Fruit fly (Drosophila melanogaster) whole organism, embryonic: ENCODE measurements around the gene CG12814.

Source experiments
- Antp ChIP-seq: fragments of 200-800 bp; sonication (Bioruptor generic); optimal IDR thresholded peaks from 3 replicates; lab custom pipeline; 2016; ENCODE audit warnings: missing biosample characterization, missing genetic modification characterization
- Atf-2 ChIP-seq: fragments of 200-800 bp; sonication (Bioruptor generic); optimal IDR thresholded peaks from 2 replicates; lab custom pipeline; 2016; ENCODE audit warnings: missing biosample characterization, missing genetic modification characterization
- CG14441 ChIP-seq: fragments of 200-800 bp; sonication (Bioruptor generic); IDR thresholded peaks from 2 replicates; pipeline ENCODE4 v1.3.6; 2022; ENCODE audit warnings: missing biosample characterization, missing genetic modification characterization
- CG17361 ChIP-seq: fragments of 200-800 bp; sonication (Bioruptor generic); IDR thresholded peaks from 3 replicates; pipeline ENCODE4 v1.3.6; 2022; ENCODE audit warnings: missing biosample characterization, missing genetic modification characterization
- CG18262 ChIP-seq: fragments of 200-800 bp; optimal IDR thresholded peaks from 3 replicates; lab custom pipeline; 2019; ENCODE audit warnings: missing biosample characterization, mild to moderate bottlenecking, missing genetic modification characterization, moderate library complexity
- CG18764 ChIP-seq: fragments of 200-800 bp; sonication (Bioruptor generic); optimal IDR thresholded peaks from 3 replicates; lab custom pipeline; 2016; ENCODE audit warnings: missing biosample characterization, missing genetic modification characterization
- CG3163 ChIP-seq: fragments of 200-800 bp; sonication (Bioruptor generic); optimal IDR thresholded peaks from 3 replicates; lab custom pipeline; 2016; ENCODE audit warnings: missing biosample characterization, missing genetic modification characterization
- CG3847 ChIP-seq: fragments of 200-800 bp; sonication (Bioruptor generic); IDR thresholded peaks from 2 replicates; pipeline ENCODE4 v1.3.6; 2022; ENCODE audit warnings: missing biosample characterization, missing genetic modification characterization
- CG4282 ChIP-seq: fragments of 200-800 bp; sonication (Bioruptor generic); optimal IDR thresholded peaks from 2 replicates; lab custom pipeline; 2016; ENCODE audit warnings: missing biosample characterization, missing genetic modification characterization
- CG4617 ChIP-seq: fragments of 200-800 bp; sonication (Bioruptor generic); optimal IDR thresholded peaks from 3 replicates; lab custom pipeline; 2016; ENCODE audit warnings: missing biosample characterization, missing genetic modification characterization, borderline replicate concordance
- CG6765 ChIP-seq: fragments of 200-800 bp; sonication (Bioruptor generic); optimal IDR thresholded peaks from 3 replicates; lab custom pipeline; 2017; ENCODE audit warnings: missing biosample characterization, mild to moderate bottlenecking, missing genetic modification characterization
- CG7357 ChIP-seq: fragments of 200-800 bp; sonication (Bioruptor generic); IDR thresholded peaks from 3 replicates; pipeline ENCODE4 v1.3.6; 2022; ENCODE audit warnings: missing biosample characterization, missing genetic modification characterization
- CG7372 ChIP-seq: fragments of 200-800 bp; sonication (Bioruptor generic); IDR thresholded peaks from 2 replicates; pipeline ENCODE4 v1.3.6; 2022; ENCODE audit warnings: missing biosample characterization, missing genetic modification characterization
- CG9215 ChIP-seq: fragments of 200-800 bp; sonication (Bioruptor generic); IDR thresholded peaks from 2 replicates; pipeline ENCODE4 v1.3.6; 2022; ENCODE audit warnings: missing biosample characterization, missing genetic modification characterization
- CTCF ChIP-seq: fragments of 200-800 bp; sonication (Bioruptor generic); optimal IDR thresholded peaks from 2 replicates; lab custom pipeline; 2017; ENCODE audit warnings: missing biosample characterization, mild to moderate bottlenecking, missing genetic modification characterization, moderate library complexity
- Dll ChIP-seq: fragments of 200-800 bp; sonication (Bioruptor generic); IDR thresholded peaks from 4 replicates; pipeline ENCODE4 v1.3.6; 2022; ENCODE audit warnings: missing biosample characterization, missing genetic modification characterization; ENCODE audit not compliant: partially characterized antibody
- Drgx ChIP-seq: fragments of 200-800 bp; sonication (Bioruptor generic); IDR thresholded peaks from 2 replicates; pipeline ENCODE4 v1.3.6; 2022; ENCODE audit warnings: missing biosample characterization, missing genetic modification characterization
- ERR ChIP-seq: fragments of 200-800 bp; sonication (Bioruptor generic); optimal IDR thresholded peaks from 2 replicates; lab custom pipeline; 2016; ENCODE audit warnings: missing biosample characterization, missing genetic modification characterization
- Fer3 ChIP-seq: fragments of 200-800 bp; sonication (Bioruptor generic); optimal IDR thresholded peaks from 2 replicates; lab custom pipeline; 2018; ENCODE audit warnings: missing biosample characterization, mild to moderate bottlenecking, missing genetic modification characterization, moderate library complexity
- GATAe ChIP-seq: fragments of 200-800 bp; sonication (Bioruptor generic); conservative IDR thresholded peaks from 2 replicates; pipeline ENCODE4 v1.3.6; 2022; ENCODE audit warnings: missing biosample characterization, missing genetic modification characterization
- HHEX ChIP-seq: fragments of 200-800 bp; sonication (Bioruptor generic); optimal IDR thresholded peaks from 3 replicates; lab custom pipeline; 2017; ENCODE audit warnings: missing biosample characterization, mild to moderate bottlenecking, missing genetic modification characterization, missing genetic modification reagents
- HLH4C ChIP-seq: fragments of 200-800 bp; sonication (Bioruptor generic); IDR thresholded peaks from 3 replicates; pipeline ENCODE4 v1.3.6; 2022; ENCODE audit warnings: missing biosample characterization, missing genetic modification characterization; ENCODE audit not compliant: partially characterized antibody
- Hey ChIP-seq: fragments of 200-800 bp; sonication (Bioruptor generic); optimal IDR thresholded peaks from 3 replicates; lab custom pipeline; 2018; ENCODE audit warnings: missing biosample characterization, mild to moderate bottlenecking, missing genetic modification characterization
- Hr39 ChIP-seq: fragments of >200 bp; optimal IDR thresholded peaks from 2 replicates; lab custom pipeline; 2017
- Mad ChIP-seq: fragments of 200-800 bp; sonication (Bioruptor generic); optimal IDR thresholded peaks from 2 replicates; lab custom pipeline; 2016; ENCODE audit warnings: missing biosample characterization, missing genetic modification characterization
- Med ChIP-seq: fragments of 200-800 bp; sonication (Bioruptor generic); peaks from one replicate; lab custom pipeline; 2016; ENCODE audit warnings: missing biosample characterization, missing genetic modification characterization, mild to moderate bottlenecking, inconsistent platforms, moderate library complexity
- NC2β ChIP-seq: fragments of 200-800 bp; sonication (Bioruptor generic); optimal IDR thresholded peaks from 2 replicates; lab custom pipeline; 2016; ENCODE audit warnings: missing biosample characterization, missing genetic modification characterization
- Optix ChIP-seq: fragments of 200-800 bp; sonication (Bioruptor generic); IDR thresholded peaks from 3 replicates; pipeline ENCODE4 v1.3.6; 2022; ENCODE audit warnings: missing biosample characterization, missing genetic modification characterization
- Ptx1 ChIP-seq: fragments of 200-800 bp; sonication (Bioruptor generic); IDR thresholded peaks from 2 replicates; pipeline ENCODE4 v1.3.6; 2022; ENCODE audit warnings: missing biosample characterization, missing genetic modification characterization
- Rx ChIP-seq: fragments of 200-800 bp; sonication (Bioruptor generic); IDR thresholded peaks from 2 replicates; pipeline ENCODE4 v1.3.6; 2022; ENCODE audit warnings: missing biosample characterization, missing genetic modification characterization
- Six4 ChIP-seq: fragments of 200-800 bp; sonication (Bioruptor generic); optimal IDR thresholded peaks from 2 replicates; lab custom pipeline; 2016; ENCODE audit warnings: missing biosample characterization, missing genetic modification characterization
- Sox102F ChIP-seq: fragments of 200-800 bp; sonication (Bioruptor generic); optimal IDR thresholded peaks from 2 replicates; lab custom pipeline; 2018; ENCODE audit warnings: missing biosample characterization, mild to moderate bottlenecking, missing genetic modification characterization, moderate library complexity
- Trl ChIP-seq, 3 experiments: fragments of >200 bp in 2 of 3; fragments of 200-800 bp in 1 of 3; sonication (Bioruptor generic) in 1 of 3; optimal IDR thresholded peaks; 2 replicates in 1 of 3; 3 replicates in 2 of 3; lab custom pipeline; 2016 to 2017; ENCODE audit warnings: missing biosample characterization in 1 of 3, missing genetic modification characterization in 1 of 3
- ato ChIP-seq: fragments of 200-800 bp; sonication (Bioruptor generic); IDR thresholded peaks from 2 replicates; pipeline ENCODE4 v1.3.6; 2022; ENCODE audit warnings: missing biosample characterization, missing genetic modification characterization; ENCODE audit not compliant: partially characterized antibody
- bab2 ChIP-seq: fragments of 200-800 bp; sonication (Bioruptor generic); optimal IDR thresholded peaks from 2 replicates; lab custom pipeline; 2016; ENCODE audit warnings: missing biosample characterization, missing genetic modification characterization
- bcd ChIP-seq: fragments of 200-800 bp; sonication (Bioruptor generic); optimal IDR thresholded peaks from 2 replicates; lab custom pipeline; 2017; ENCODE audit warnings: missing biosample characterization, mild to moderate bottlenecking, missing genetic modification characterization
- dm ChIP-seq: fragments of 200-800 bp; sonication (Bioruptor generic); optimal IDR thresholded peaks from 3 replicates; lab custom pipeline; 2016; ENCODE audit warnings: missing biosample characterization, missing genetic modification characterization
- esg ChIP-seq: fragments of 200-800 bp; sonication (Bioruptor generic); conservative IDR thresholded peaks from 2 replicates; pipeline ENCODE4 v1.3.6; 2022; ENCODE audit warnings: missing biosample characterization, missing genetic modification characterization
- gsb-n ChIP-seq: fragments of 200-800 bp; sonication (Bioruptor generic); optimal IDR thresholded peaks from 3 replicates; lab custom pipeline; 2018; ENCODE audit warnings: missing biosample characterization, mild to moderate bottlenecking, missing genetic modification characterization
- her ChIP-seq: fragments of 200-800 bp; sonication (Bioruptor generic); optimal IDR thresholded peaks from 2 replicates; lab custom pipeline; 2016; ENCODE audit warnings: missing biosample characterization, missing genetic modification characterization
- ind ChIP-seq: fragments of 200-800 bp; sonication (Bioruptor generic); optimal IDR thresholded peaks from 3 replicates; lab custom pipeline; 2016; ENCODE audit warnings: missing biosample characterization, missing genetic modification characterization
- insv ChIP-seq, 2 experiments: fragments of 200-800 bp; sonication (Bioruptor generic); optimal IDR thresholded peaks; 3 replicates each; lab custom pipeline; 2016 to 2018; ENCODE audit warnings: missing biosample characterization in 2 of 2, missing genetic modification characterization in 2 of 2
- lilli ChIP-seq: fragments of 200-800 bp; sonication (Bioruptor generic); optimal IDR thresholded peaks from 3 replicates; lab custom pipeline; 2016; ENCODE audit warnings: missing biosample characterization, missing genetic modification characterization
- ranshi ChIP-seq: fragments of 200-800 bp; sonication (Bioruptor generic); IDR thresholded peaks from 2 replicates; pipeline ENCODE4 v1.3.6; 2022; ENCODE audit warnings: missing biosample characterization, missing genetic modification characterization
- repo ChIP-seq: fragments of 200-800 bp; sonication (Bioruptor generic); optimal IDR thresholded peaks from 2 replicates; lab custom pipeline; 2016; ENCODE audit warnings: missing biosample characterization, missing genetic modification characterization
- slou ChIP-seq: fragments of 200-800 bp; sonication (Bioruptor generic); optimal IDR thresholded peaks from 3 replicates; lab custom pipeline; 2016; ENCODE audit warnings: missing biosample characterization, missing genetic modification characterization
- sna ChIP-seq: fragments of 200-800 bp; sonication (Bioruptor generic); IDR thresholded peaks from 2 replicates; pipeline ENCODE4 v1.3.6; 2022; ENCODE audit warnings: missing biosample characterization, missing genetic modification characterization; ENCODE audit not compliant: partially characterized antibody
- sr ChIP-seq: fragments of 200-800 bp; sonication (Bioruptor generic); IDR thresholded peaks from 3 replicates; pipeline ENCODE4 v1.3.6; 2022; ENCODE audit warnings: missing biosample characterization, missing genetic modification characterization
- stwl ChIP-seq: fragments of 200-800 bp; sonication (Bioruptor generic); optimal IDR thresholded peaks from 3 replicates; lab custom pipeline; 2018; ENCODE audit warnings: missing biosample characterization, mild to moderate bottlenecking, missing genetic modification characterization, moderate library complexity
- ttk ChIP-seq: fragments of 200-800 bp; sonication (Bioruptor generic); IDR thresholded peaks from 2 replicates; pipeline ENCODE4 v2.1.2; 2022; ENCODE audit warnings: missing biosample characterization, missing genetic modification characterization
- tx ChIP-seq: fragments of 200-800 bp; sonication (Bioruptor generic); optimal IDR thresholded peaks from 2 replicates; lab custom pipeline; 2016; ENCODE audit warnings: missing biosample characterization, missing genetic modification characterization
- unc-4 ChIP-seq: fragments of 200-800 bp; sonication (Bioruptor generic); IDR thresholded peaks from 2 replicates; pipeline ENCODE4 v1.3.6; 2022; ENCODE audit warnings: missing biosample characterization, missing genetic modification characterization; ENCODE audit not compliant: partially characterized antibody
- vfl ChIP-seq: fragments of 200-800 bp; sonication (Bioruptor generic); optimal IDR thresholded peaks from 2 replicates; lab custom pipeline; 2016; ENCODE audit warnings: missing biosample characterization, missing genetic modification characterization

Gene CG12814

DNA sequence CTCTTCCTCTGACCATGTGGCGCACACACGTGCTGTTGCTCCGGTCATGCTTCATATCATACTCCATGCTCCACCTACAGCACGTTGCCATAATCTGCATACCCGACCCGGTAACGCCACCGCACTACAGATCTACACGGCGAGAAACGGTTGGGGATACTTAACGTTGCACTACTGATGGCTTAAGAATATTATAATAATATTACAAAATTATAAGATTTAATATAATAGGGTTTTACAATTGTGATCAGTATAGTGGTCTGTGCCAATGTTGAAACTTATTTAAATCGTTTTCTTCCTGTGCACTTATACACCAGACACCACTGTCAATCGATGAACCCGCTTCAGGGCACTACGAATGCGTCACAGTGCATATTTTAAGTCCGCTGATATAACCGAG is 24.0 kb upstream of the CG12814 start (continued):
- TF ChIP-seq gsb-n (tag; lab: Kevin White, UChicago) = peak; percentile 66
- peak; percentile 14 for TF ChIP-seq CTCF
- TF ChIP-seq ranshi (GFP tag; lab: Robert Waterston, UW) = peak; percentile 51; the same call in 1 of the 2 replicates
- no peak for TF ChIP-seq sna (GFP tag; lab: Robert Waterston, UW)
- TF ChIP-seq GATAe (GFP tag; lab: Robert Waterston, UW) = no peak
- TF ChIP-seq Med (GFP tag; lab: Kevin White, UChicago) = peak; percentile 59
- TF ChIP-seq CG4282 = no peak
- no peak for TF ChIP-seq Atf-2
- no peak for TF ChIP-seq Fer3 (tag; lab: Kevin White, UChicago)
- TF ChIP-seq bcd = peak; percentile 66
- TF ChIP-seq ind (GFP tag; lab: Kevin White, UChicago) = peak; percentile 65
- peak; percentile 51; the same call in 1 of the 3 replicates for TF ChIP-seq CG7357 (GFP tag; lab: Robert Waterston, UW)
- peak; percentile 70; the same call in 2 of the 3 replicates for TF ChIP-seq Optix (GFP tag; lab: Robert Waterston, UW)
- no peak for TF ChIP-seq insv (GFP tag; optimal IDR thresholded peaks at IDR 0.05; lab: Kevin White, UChicago)
- no peak for TF ChIP-seq ERR (GFP tag; lab: Kevin White, UChicago)
- peak; percentile 72 for TF ChIP-seq Rx (GFP tag; lab: Robert Waterston, UW)
- no peak for TF ChIP-seq CG18262 (tag; lab: Kevin White, UChicago)
- TF ChIP-seq Ptx1 (GFP tag; lab: Robert Waterston, UW) = peak; percentile 86
- TF ChIP-seq Sox102F (GFP tag; lab: Kevin White, UChicago) = peak; percentile 88
- TF ChIP-seq ttk (GFP tag; lab: Robert Waterston, UW) = peak; percentile 85
- TF ChIP-seq HLH4C = no peak
- no peak for TF ChIP-seq CG3163 (GFP tag; lab: Kevin White, UChicago)
- no peak for TF ChIP-seq unc-4 (GFP tag; lab: Robert Waterston, UW)
- peak; percentile 65 for TF ChIP-seq sr (GFP tag; lab: Robert Waterston, UW)
- TF ChIP-seq CG17361 (GFP tag; lab: Robert Waterston, UW) = no peak; the same call in 2 of the 3 replicates
- no peak for TF ChIP-seq Trl (optimal IDR thresholded peaks at IDR 0.05; lab: Kevin White, UChicago)
- no peak for TF ChIP-seq Trl (GFP tag; optimal IDR thresholded peaks at IDR 0.05; lab: Kevin White, UChicago)
- peak; percentile 86 for TF ChIP-seq CG14441 (GFP tag; lab: Robert Waterston, UW)
- TF ChIP-seq esg (GFP tag; lab: Robert Waterston, UW) = peak; percentile 71
- TF ChIP-seq slou = peak; percentile 6
- no peak for TF ChIP-seq Dll (GFP tag; lab: Robert Waterston, UW)
- peak; percentile 56; the same call in 1 of the 2 replicates for TF ChIP-seq CG7372 (GFP tag; lab: Robert Waterston, UW)
- TF ChIP-seq CG18764 (GFP tag; lab: Kevin White, UChicago) = peak; percentile 34
- TF ChIP-seq Six4 (GFP tag; lab: Kevin White, UChicago) = peak; percentile 49
- TF ChIP-seq Hr39 (lab: Kevin White, UChicago) = no peak
- no peak for TF ChIP-seq stwl
- TF ChIP-seq repo (GFP tag; lab: Kevin White, UChicago) = no peak
- no peak for TF ChIP-seq NC2β (GFP tag; lab: Kevin White, UChicago)
- no peak for TF ChIP-seq dm
- peak; percentile 61 for TF ChIP-seq HHEX (GFP tag; lab: Kevin White, UChicago)
- TF ChIP-seq Hey (tag; lab: Kevin White, UChicago) = no peak
- no peak for TF ChIP-seq Mad (GFP tag; lab: Kevin White, UChicago)
- TF ChIP-seq CG9215 = peak; percentile 39; the same call in 1 of the 2 replicates
- no peak for TF ChIP-seq tx (GFP tag; lab: Kevin White, UChicago)
- TF ChIP-seq Antp (GFP tag; lab: Kevin White, UChicago) = no peak
- TF ChIP-seq ato (GFP tag; lab: Robert Waterston, UW) = no peak
- peak; percentile 89 for TF ChIP-seq Drgx (GFP tag; lab: Robert Waterston, UW)
- TF ChIP-seq her (GFP tag; lab: Kevin White, UChicago) = no peak
- TF ChIP-seq CG6765 (GFP tag; lab: Kevin White, UChicago) = no peak
- no peak for TF ChIP-seq CG4617 (GFP tag; lab: Kevin White, UChicago)
- peak; percentile 55; the same call in 1 of the 2 replicates for TF ChIP-seq CG3847 (GFP tag; lab: Robert Waterston, UW)
- TF ChIP-seq bab2 = no peak
- TF ChIP-seq lilli = no peak
- TF ChIP-seq vfl = no peak
